Worm (Caenorhabditis elegans) whole organism, L3 larva: ENCODE measurements around the gene clec-25.

ENCODE experiments used
- ZK546.5 ChIP-seq: sonication (generic microtip); optimal IDR thresholded peaks from 2 replicates; lab custom pipeline; 2017; ENCODE audit warnings: missing biosample characterization, missing genetic modification characterization
- aly-2 ChIP-seq: fragments of 150-350 bp; optimal IDR thresholded peaks from 2 replicates; lab custom pipeline; 2014; ENCODE audit warnings: missing biosample characterization, missing genetic modification characterization
- ceh-16 ChIP-seq: sonication (generic microtip); optimal IDR thresholded peaks from 2 replicates; lab custom pipeline; 2017; ENCODE audit warnings: missing biosample characterization, missing genetic modification characterization
- ceh-28 ChIP-seq: fragments of 150-350 bp; optimal IDR thresholded peaks from 2 replicates; lab custom pipeline; 2014; ENCODE audit warnings: missing biosample characterization, missing genetic modification reagents, missing genetic modification characterization
- ceh-82 ChIP-seq: fragments of 150-350 bp; optimal IDR thresholded peaks from 2 replicates; lab custom pipeline; 2014; ENCODE audit warnings: missing biosample characterization, missing genetic modification characterization
- ceh-9 ChIP-seq: sonication (generic microtip); optimal IDR thresholded peaks from 2 replicates; lab custom pipeline; 2018; ENCODE audit warnings: missing biosample characterization, missing genetic modification characterization
- daf-12 ChIP-seq: fragments of 150-350 bp; optimal IDR thresholded peaks from 2 replicates; lab custom pipeline; 2014; ENCODE audit warnings: missing biosample characterization, missing genetic modification reagents, missing genetic modification characterization
- egl-5 ChIP-seq: fragments of 150-350 bp; optimal IDR thresholded peaks from 2 replicates; lab custom pipeline; 2017; ENCODE audit warnings: missing biosample characterization, missing genetic modification reagents, missing genetic modification characterization, inconsistent platforms
- elt-1 ChIP-seq: fragments of 150-350 bp; optimal IDR thresholded peaks from 2 replicates; lab custom pipeline; 2014; ENCODE audit warnings: missing biosample characterization, missing genetic modification characterization
- elt-2 ChIP-seq: sonication (generic microtip); optimal IDR thresholded peaks from 2 replicates; lab custom pipeline; 2016; ENCODE audit warnings: missing genetic modification reagents, mild to moderate bottlenecking, missing genetic modification characterization, missing compliant biosample characterization
- elt-3 ChIP-seq, 3 experiments: fragments of 150-350 bp in 1 of 3; sonication (generic microtip) in 2 of 3; optimal IDR thresholded peaks; 2 replicates in 2 of 3; 4 replicates in 1 of 3; lab custom pipeline; 2014 to 2017; ENCODE audit warnings: missing biosample characterization in 3 of 3, missing genetic modification characterization in 3 of 3
- eor-1 ChIP-seq, 2 experiments: fragments of 150-350 bp; optimal IDR thresholded peaks; 2 replicates each; lab custom pipeline; 2014 to 2018; ENCODE audit warnings: missing biosample characterization in 2 of 2, missing genetic modification characterization in 2 of 2
- fos-1 ChIP-seq: fragments of 150-350 bp; optimal IDR thresholded peaks from 2 replicates; lab custom pipeline; 2014; ENCODE audit warnings: missing biosample characterization, missing genetic modification characterization
- hmg-11 ChIP-seq: sonication (generic microtip); optimal IDR thresholded peaks from 2 replicates; lab custom pipeline; 2016; ENCODE audit warnings: missing genetic modification characterization, missing compliant biosample characterization
- jun-1 ChIP-seq: fragments of 150-350 bp; optimal IDR thresholded peaks from 2 replicates; lab custom pipeline; 2014; ENCODE audit warnings: missing biosample characterization, missing genetic modification reagents, missing genetic modification characterization
- lin-15B ChIP-seq: fragments of 150-350 bp; optimal IDR thresholded peaks from 2 replicates; lab custom pipeline; 2014; ENCODE audit warnings: missing biosample characterization, missing genetic modification characterization
- lin-39 ChIP-seq: fragments of 150-350 bp; optimal IDR thresholded peaks from 2 replicates; lab custom pipeline; 2018; ENCODE audit warnings: missing biosample characterization, missing genetic modification reagents, missing genetic modification characterization
- lsy-12 ChIP-seq: sonication (generic microtip); optimal IDR thresholded peaks from 2 replicates; lab custom pipeline; 2016; ENCODE audit warnings: mild to moderate bottlenecking, missing genetic modification characterization, missing compliant biosample characterization
- mdl-1 ChIP-seq: fragments of 150-350 bp; optimal IDR thresholded peaks from 2 replicates; lab custom pipeline; 2014; ENCODE audit warnings: missing biosample characterization, missing genetic modification characterization
- nfya-1 ChIP-seq: sonication (generic microtip); optimal IDR thresholded peaks from 2 replicates; lab custom pipeline; 2017; ENCODE audit warnings: missing genetic modification characterization, mild to moderate bottlenecking, missing compliant biosample characterization, antibody characterized with exemption, moderate library complexity; ENCODE audit not compliant: insufficient read depth
- nhr-11 ChIP-seq: fragments of 150-350 bp; optimal IDR thresholded peaks from 2 replicates; lab custom pipeline; 2014; ENCODE audit warnings: missing biosample characterization, missing genetic modification characterization
- nhr-12 ChIP-seq: fragments of 150-350 bp; optimal IDR thresholded peaks from 2 replicates; lab custom pipeline; 2014; ENCODE audit warnings: missing biosample characterization, missing genetic modification characterization
- nhr-237 ChIP-seq: fragments of 150-350 bp; optimal IDR thresholded peaks from 2 replicates; lab custom pipeline; 2014; ENCODE audit warnings: missing biosample characterization, missing genetic modification characterization
- nhr-25 ChIP-seq: sonication (generic microtip); optimal IDR thresholded peaks from 2 replicates; lab custom pipeline; 2017; ENCODE audit warnings: missing biosample characterization, missing genetic modification characterization
- nhr-28 ChIP-seq: fragments of 150-350 bp; optimal IDR thresholded peaks from 2 replicates; lab custom pipeline; 2014; ENCODE audit warnings: missing biosample characterization, missing genetic modification characterization
- nhr-43 ChIP-seq: sonication (generic microtip); optimal IDR thresholded peaks from 2 replicates; lab custom pipeline; 2016; ENCODE audit warnings: mild to moderate bottlenecking, missing genetic modification characterization, missing compliant biosample characterization; ENCODE audit not compliant: poor library complexity, severe bottlenecking
- nhr-67 ChIP-seq: fragments of 150-350 bp; optimal IDR thresholded peaks from 2 replicates; lab custom pipeline; 2014; ENCODE audit warnings: missing biosample characterization, missing genetic modification characterization
- nhr-76 ChIP-seq: fragments of 150-350 bp; sonication (generic microtip); optimal IDR thresholded peaks from 5 replicates; lab custom pipeline; 2014; ENCODE audit warnings: missing biosample characterization, missing genetic modification characterization
- nhr-77 ChIP-seq: fragments of 150-350 bp; optimal IDR thresholded peaks from 2 replicates; lab custom pipeline; 2014; ENCODE audit warnings: missing biosample characterization, missing genetic modification characterization
- pqm-1 ChIP-seq: fragments of 150-350 bp; optimal IDR thresholded peaks from 2 replicates; lab custom pipeline; 2017; ENCODE audit warnings: missing biosample characterization, missing genetic modification characterization, inconsistent platforms
- sea-2 ChIP-seq: fragments of 150-350 bp; sonication (generic microtip); optimal IDR thresholded peaks from 4 replicates; lab custom pipeline; 2014; ENCODE audit warnings: missing biosample characterization, missing genetic modification reagents, missing genetic modification characterization
- snpc-4 ChIP-seq: fragments of 150-350 bp; optimal IDR thresholded peaks from 2 replicates; lab custom pipeline; 2014; ENCODE audit warnings: missing biosample characterization, missing genetic modification characterization
- unc-62 ChIP-seq: fragments of 150-350 bp; sonication (generic microtip); optimal IDR thresholded peaks from 4 replicates; lab custom pipeline; 2014; ENCODE audit warnings: missing biosample characterization, missing genetic modification reagents, missing genetic modification characterization
- ztf-11 ChIP-seq: fragments of 150-350 bp; optimal IDR thresholded peaks from 2 replicates; lab custom pipeline; 2014; ENCODE audit warnings: missing biosample characterization, missing genetic modification characterization

Gene clec-25

ce11 chrV:16848498-16848897 is 5.5 kb downstream of the clec-25 start, which contains the start of the genes clec-36 and clec-26:
clec-36 (minus strand) TSS chrV:16848598.
clec-26 (plus strand) TSS chrV:16848611.
- TF ChIP-seq eor-1 (tag; optimal IDR thresholded peaks at IDR 0.05; lab: Kevin White, UChicago) (no peak), elt-2 (peak; percentile 27)
- TF ChIP-seq, all 47 proteins: peak for 1

DNA sequence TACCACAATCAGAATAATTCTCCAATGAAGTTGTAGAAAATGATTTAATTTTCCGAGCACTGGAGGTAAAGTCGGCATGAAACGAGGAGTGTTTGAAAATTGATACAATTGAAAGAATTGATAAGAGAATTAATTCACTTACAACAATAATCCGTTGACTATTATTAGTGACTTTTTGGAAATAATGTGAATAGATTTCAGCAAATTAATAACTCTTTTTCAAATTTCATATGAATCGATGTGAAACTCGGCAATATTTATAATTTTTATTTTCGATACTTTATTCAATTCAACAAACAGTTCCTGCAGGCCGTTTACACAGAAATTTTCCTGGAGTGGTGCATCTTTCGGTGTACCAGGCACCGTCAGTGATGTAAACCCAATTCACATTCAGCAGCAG is 9.0 kb downstream of the clec-25 start, which contains the start of gene clec-37:
TSS of gene clec-37 (minus strand) at position 101 of the 400 bp plus-strand sequence.
- no peak for TF ChIP-seq elt-2
- TF ChIP-seq aly-2 = no peak
- no peak for TF ChIP-seq fos-1
- TF ChIP-seq ceh-16 (tag; lab: Kevin White, UChicago) = no peak
- TF ChIP-seq lin-15B (tag; lab: Kevin White, UChicago) = no peak
- TF ChIP-seq ceh-9 (tag; lab: Kevin White, UChicago) = no peak
- TF ChIP-seq nhr-11 (tag; lab: Kevin White, UChicago) = no peak
- TF ChIP-seq daf-12 (tag; lab: Kevin White, UChicago) = no peak
- no peak for TF ChIP-seq nhr-237 (tag; lab: Kevin White, UChicago)
- TF ChIP-seq, all 47 proteins: peak for 0

DNA sequence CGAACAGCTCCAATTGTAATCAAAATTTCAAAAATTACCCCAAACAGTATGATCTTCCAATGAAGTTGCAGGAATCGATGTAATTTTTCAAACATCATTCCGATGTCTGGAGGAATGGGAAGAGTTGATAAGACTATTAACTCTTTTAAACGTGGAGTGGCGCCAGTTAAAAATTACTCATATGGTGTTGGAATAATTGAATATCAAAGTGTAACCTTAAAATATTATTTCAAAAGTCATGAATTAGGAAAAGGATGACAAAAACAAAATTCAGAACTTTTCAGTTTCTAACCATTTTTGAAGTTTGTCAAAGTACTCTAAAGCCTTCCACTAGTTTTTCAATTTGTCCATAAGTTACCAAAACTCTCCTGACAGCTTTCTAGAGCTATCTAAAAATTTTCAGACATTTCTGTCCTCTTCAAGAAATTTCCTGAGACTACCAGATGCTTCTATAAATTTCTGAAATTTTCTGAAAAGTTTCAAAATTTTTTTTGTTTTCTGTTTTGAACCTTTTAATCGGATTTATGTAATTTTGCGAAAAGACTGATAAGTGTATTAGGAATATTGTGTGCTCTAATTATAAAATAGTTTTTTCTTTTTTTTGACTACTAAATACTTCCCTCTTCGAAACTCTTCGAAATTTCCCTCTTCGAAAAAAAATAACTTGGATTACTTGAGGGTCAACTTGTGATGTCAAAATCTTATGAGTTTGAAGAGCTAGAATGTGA is 11.1 kb downstream of the clec-25 start, which contains the start of the genes clec-35 and clec-27:
TSS of gene clec-35 (minus strand) at position 101 of the 728 bp plus-strand sequence.
TSS of gene clec-27 (plus strand) at position 678 of the 728 bp plus-strand sequence.
- no peak for TF ChIP-seq nhr-12 (tag; lab: Kevin White, UChicago)
- no peak for TF ChIP-seq jun-1 (tag; lab: Kevin White, UChicago)
- TF ChIP-seq nhr-43 (tag; lab: Kevin White, UChicago) = no peak
- TF ChIP-seq pqm-1 (tag; lab: Kevin White, UChicago) = no peak
- no peak for TF ChIP-seq hmg-11 (tag; lab: Kevin White, UChicago)
- no peak for TF ChIP-seq nhr-77 (tag; lab: Kevin White, UChicago)
- no peak for TF ChIP-seq nfya-1 (tag; lab: Kevin White, UChicago)
- no peak for TF ChIP-seq eor-1 (tag; optimal IDR thresholded peaks at IDR 0.05; lab: Kevin White, UChicago)
- TF ChIP-seq mdl-1 (tag; lab: Kevin White, UChicago) = no peak
- TF ChIP-seq elt-2 = no peak
- no peak for TF ChIP-seq sea-2 (GFP tag; lab: Kevin White, UChicago)
- no peak for TF ChIP-seq nhr-67 (tag; lab: Kevin White, UChicago)
- TF ChIP-seq snpc-4 (tag; lab: Kevin White, UChicago) = no peak
- TF ChIP-seq elt-1 (tag; lab: Kevin White, UChicago) = no peak

DNA sequence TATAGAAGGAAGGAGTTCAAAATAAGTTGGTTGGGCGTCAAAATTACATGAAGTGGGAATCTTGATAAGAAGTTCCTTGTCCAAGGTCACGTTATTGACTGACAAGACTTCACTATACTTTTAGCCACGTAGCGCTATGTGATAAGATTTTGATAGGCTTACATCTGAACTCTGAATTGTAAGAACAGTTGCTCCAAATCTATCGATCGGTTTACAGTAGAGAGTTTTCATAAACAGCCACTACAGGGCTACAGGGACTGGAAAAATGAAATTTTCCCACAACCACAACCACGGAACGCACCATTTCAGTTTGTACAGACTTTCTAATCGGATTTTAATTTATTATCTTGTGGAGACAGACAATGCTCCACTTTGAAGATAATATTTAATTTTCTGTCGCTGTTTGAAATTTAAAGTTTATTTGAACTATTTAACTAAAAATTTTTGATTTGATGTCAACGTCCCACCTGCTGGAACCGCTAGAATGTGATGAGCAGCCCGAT is 15.0 kb downstream of the clec-25 start, which contains the start of the genes clec-31 and clec-22:
TSS of gene clec-31 (minus strand) at position 101 of the 503 bp plus-strand sequence.
TSS of gene clec-22 (plus strand) at position 453 of the 503 bp plus-strand sequence.
- TF ChIP-seq elt-2 = no peak
- no peak for TF ChIP-seq ceh-82 (tag; lab: Kevin White, UChicago)
- no peak for TF ChIP-seq fos-1
- no peak for TF ChIP-seq nfya-1 (tag; lab: Kevin White, UChicago)
- no peak for TF ChIP-seq elt-3 (tag; optimal IDR thresholded peaks at IDR 0.05; lab: Kevin White, UChicago)
- no peak for TF ChIP-seq sea-2 (GFP tag; lab: Kevin White, UChicago)
- TF ChIP-seq ztf-11 (tag; lab: Kevin White, UChicago) = no peak
- TF ChIP-seq nhr-28 = no peak
- TF ChIP-seq nhr-25 (tag; lab: Kevin White, UChicago) = no peak
- TF ChIP-seq nhr-76 (tag; lab: Kevin White, UChicago) = no peak
- TF ChIP-seq ceh-16 (tag; lab: Kevin White, UChicago) = no peak
- TF ChIP-seq nhr-43 (tag; lab: Kevin White, UChicago) = no peak
- no peak for TF ChIP-seq daf-12 (tag; lab: Kevin White, UChicago)
- no peak for TF ChIP-seq lsy-12
- TF ChIP-seq aly-2 = no peak
- no peak for TF ChIP-seq ZK546.5 (tag; lab: Kevin White, UChicago)

- TF ChIP-seq egl-5 (tag; lab: Kevin White, UChicago) (no peak), ceh-82 (tag; lab: Kevin White, UChicago) (no peak), lin-39 (tag; lab: Kevin White, UChicago) (no peak), eor-1 (tag; optimal IDR thresholded peaks at IDR 0.05; lab: Kevin White, UChicago) (no peak), sea-2 (GFP tag; lab: Kevin White, UChicago) (no peak), nhr-237 (tag; lab: Kevin White, UChicago) (no peak), ceh-28 (tag; lab: Kevin White, UChicago) (no peak), jun-1 (tag; lab: Kevin White, UChicago) (no peak), nfya-1 (tag; lab: Kevin White, UChicago) (no peak), unc-62 (GFP tag; lab: Kevin White, UChicago) (no peak), nhr-43 (tag; lab: Kevin White, UChicago) (no peak)
Observed at ce11 chrV:16861719-16862118, 18.7 kb downstream of the clec-25 start, which contains the start of the genes clec-32 and clec-24. clec-32 (minus strand) TSS chrV:16861819. clec-24 (plus strand) TSS chrV:16862012.
